Worm (Caenorhabditis elegans) whole organism, L1 larva: ENCODE measurements around the gene ZC449.4.

Source experiments
- C04F5.9 ChIP-seq: sonication (generic microtip); optimal IDR thresholded peaks from 2 replicates; lab custom pipeline; 2016; ENCODE audit warnings: missing genetic modification characterization, missing compliant biosample characterization
- blmp-1 ChIP-seq: fragments of 150-350 bp; optimal IDR thresholded peaks from 2 replicates; lab custom pipeline; 2014; ENCODE audit warnings: missing biosample characterization, missing genetic modification characterization
- ceh-82 ChIP-seq, 3 experiments: fragments of 150-350 bp in 1 of 3; sonication (generic microtip) in 2 of 3; optimal IDR thresholded peaks; 2 replicates each; lab custom pipeline; 2014 to 2017; ENCODE audit warnings: missing biosample characterization in 3 of 3, missing genetic modification characterization in 3 of 3
- ceh-88 ChIP-seq: fragments of 200-800 bp; sonication (Bioruptor generic); IDR thresholded peaks from 2 replicates; pipeline ENCODE4 v1.3.6; 2022; ENCODE audit warnings: missing genetic modification characterization, missing compliant biosample characterization
- egl-27 ChIP-seq, 2 experiments: fragments of 150-350 bp in 1 of 2; sonication (generic microtip); optimal IDR thresholded peaks; 3 replicates each; lab custom pipeline; 2017 to 2018; ENCODE audit warnings: missing biosample characterization in 2 of 2, missing genetic modification characterization in 2 of 2, missing genetic modification reagents in 2 of 2
- elt-2 ChIP-seq: sonication (generic microtip); optimal IDR thresholded peaks from 2 replicates; lab custom pipeline; 2016; ENCODE audit warnings: missing genetic modification characterization, mild to moderate bottlenecking, inconsistent platforms, missing compliant biosample characterization, missing genetic modification reagents
- lin-35 ChIP-seq, 2 experiments: fragments of 150-350 bp; optimal IDR thresholded peaks; 2 replicates each; lab custom pipeline; 2014; ENCODE audit warnings: missing biosample characterization in 2 of 2, missing genetic modification characterization in 2 of 2, missing genetic modification reagents in 2 of 2
- nhr-11 ChIP-seq: fragments of 150-350 bp; optimal IDR thresholded peaks from 2 replicates; lab custom pipeline; 2014; ENCODE audit warnings: missing biosample characterization, missing genetic modification characterization
- nhr-28 ChIP-seq: fragments of 150-350 bp; optimal IDR thresholded peaks from 2 replicates; lab custom pipeline; 2014; ENCODE audit warnings: missing biosample characterization, missing genetic modification characterization
- pax-3 ChIP-seq: fragments of 200-800 bp; sonication (Bioruptor generic); optimal IDR thresholded peaks from 2 replicates; lab custom pipeline; 2018; ENCODE audit warnings: mild to moderate bottlenecking, missing genetic modification characterization, moderate library complexity, missing compliant biosample characterization
- snpc-4 ChIP-seq: fragments of 150-350 bp; optimal IDR thresholded peaks from 2 replicates; lab custom pipeline; 2014; ENCODE audit warnings: missing biosample characterization, missing genetic modification characterization

DNA sequence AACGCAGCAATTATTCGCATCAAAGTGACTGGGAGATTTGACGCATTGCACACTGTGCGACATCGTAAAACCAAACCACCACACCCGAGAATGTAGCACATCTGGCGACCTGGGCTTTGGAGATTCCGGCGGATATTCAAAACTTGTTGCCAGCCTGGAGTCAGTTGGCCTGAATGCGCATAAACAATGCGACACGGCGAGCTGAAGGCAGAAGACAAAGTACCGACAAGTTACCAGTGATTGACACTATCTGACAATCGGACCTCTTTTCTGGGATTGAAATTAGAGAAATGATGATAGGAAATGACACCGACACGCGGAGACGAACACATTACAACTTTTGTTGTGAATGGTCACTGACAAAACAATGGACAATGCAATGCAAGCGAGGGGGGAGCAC lies 5.0 kb upstream of the ZC449.4 start:
- TF ChIP-seq elt-2 (no peak), ceh-88 (GFP tag; lab: Robert Waterston, UW) (no peak), snpc-4 (tag; lab: Kevin White, UChicago) (no peak), blmp-1 (tag; lab: Kevin White, UChicago) (no peak), nhr-11 (tag; lab: Kevin White, UChicago) (no peak), nhr-28 (tag; lab: Kevin White, UChicago) (no peak), lin-35 (GFP tag; optimal IDR thresholded peaks at IDR 0.05; lab: Kevin White, UChicago) (no peak), pax-3 (no peak), egl-27 (tag; optimal IDR thresholded peaks at IDR 0.05; lab: Kevin White, UChicago) (no peak), C04F5.9 (tag; lab: Kevin White, UChicago) (no peak), ceh-82 (tag; optimal IDR thresholded peaks at IDR 0.05; lab: Kevin White, UChicago) (no peak)
